Worm (Caenorhabditis elegans) whole organism, early embryonic: ENCODE measurements around the gene fbxl-1.

Source experiments
- B0310.2 ChIP-seq: sonication (generic microtip); optimal IDR thresholded peaks from 2 replicates; lab custom pipeline; 2016; ENCODE audit warnings: mild to moderate bottlenecking, missing genetic modification characterization, missing compliant biosample characterization
- aly-1 ChIP-seq: sonication (generic microtip); optimal IDR thresholded peaks from 2 replicates; lab custom pipeline; 2016; ENCODE audit warnings: missing genetic modification characterization, missing compliant biosample characterization
- ama-1 ChIP-seq: fragments of 150-350 bp; optimal IDR thresholded peaks from 2 replicates; lab custom pipeline; 2014
- ceh-13 ChIP-seq: fragments of 200-800 bp; sonication (Bioruptor generic); optimal IDR thresholded peaks from 2 replicates; lab custom pipeline; 2018; ENCODE audit warnings: mild to moderate bottlenecking, missing genetic modification characterization, missing compliant biosample characterization
- ets-7 ChIP-seq: sonication (generic microtip); optimal IDR thresholded peaks from 2 replicates; lab custom pipeline; 2016; ENCODE audit warnings: missing genotype, missing genetic modification characterization, missing compliant biosample characterization
- flt-1 ChIP-seq: fragments of 200-800 bp; sonication (Bioruptor generic); IDR thresholded peaks from 2 replicates; pipeline ENCODE4 v1.3.6; 2022; ENCODE audit warnings: missing genetic modification characterization, missing compliant biosample characterization
- hmbx-1 ChIP-seq: sonication (generic microtip); optimal IDR thresholded peaks from 2 replicates; lab custom pipeline; 2016; ENCODE audit warnings: mild to moderate bottlenecking, missing genetic modification characterization, missing compliant biosample characterization
- hmg-4 ChIP-seq: fragments of 200-800 bp; sonication (Bioruptor generic); optimal IDR thresholded peaks from 2 replicates; lab custom pipeline; 2018; ENCODE audit warnings: mild to moderate bottlenecking, missing genetic modification characterization, missing compliant biosample characterization
- hnd-1 ChIP-seq: sonication (generic microtip); optimal IDR thresholded peaks from 2 replicates; lab custom pipeline; 2016; ENCODE audit warnings: missing genetic modification characterization, missing compliant biosample characterization
- scrt-1 ChIP-seq: fragments of 200-800 bp; sonication (Bioruptor generic); IDR thresholded peaks from 2 replicates; pipeline ENCODE4 v1.3.6; 2022; ENCODE audit warnings: missing genetic modification characterization, missing compliant biosample characterization
- sea-1 ChIP-seq: fragments of 200-800 bp; sonication (Bioruptor generic); conservative IDR thresholded peaks from 2 replicates; pipeline ENCODE4 v1.3.6; 2022; ENCODE audit warnings: missing genetic modification characterization, missing compliant biosample characterization
- tbx-11 ChIP-seq: fragments of 200-800 bp; sonication (Bioruptor generic); IDR thresholded peaks from 2 replicates; pipeline ENCODE4 v1.3.6; 2022; ENCODE audit warnings: missing genetic modification characterization, missing compliant biosample characterization
- tbx-37 ChIP-seq: fragments of 200-800 bp; sonication (Bioruptor generic); conservative IDR thresholded peaks from 2 replicates; pipeline ENCODE4 v1.3.6; 2022; ENCODE audit warnings: missing genetic modification reagents, missing genetic modification characterization, missing compliant biosample characterization
- tra-4 ChIP-seq: sonication (generic microtip); optimal IDR thresholded peaks from 2 replicates; lab custom pipeline; 2017; ENCODE audit warnings: missing genetic modification characterization, missing compliant biosample characterization

DNA sequence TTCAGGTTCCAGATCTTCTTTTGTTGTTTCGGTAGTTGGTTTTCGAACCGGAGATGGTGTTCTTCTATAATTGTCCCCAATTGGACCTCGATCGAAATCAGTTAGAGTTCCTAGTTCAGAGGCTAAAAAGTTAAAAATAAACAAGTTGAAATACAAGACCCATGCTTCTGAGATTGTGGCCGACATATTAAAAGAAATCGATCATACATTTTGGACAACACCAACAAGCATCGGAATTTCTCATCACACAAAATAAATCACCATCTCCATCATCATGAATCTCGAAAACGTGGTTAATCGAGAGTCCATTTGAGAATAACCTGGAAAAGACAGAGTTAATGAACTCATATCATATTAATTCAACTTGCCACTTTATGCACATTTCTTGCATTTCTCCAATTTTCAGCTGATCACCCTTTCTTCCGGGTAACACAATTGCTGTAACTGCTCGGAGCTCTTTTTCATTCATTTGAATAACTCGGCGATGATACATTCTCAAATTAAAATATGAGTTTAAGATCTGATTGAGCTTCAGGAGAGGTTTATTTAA, 44.1 kb downstream of the fbxl-1 start, which contains the start of the genes mps-4 and F09G8.10:
- no peak for TF ChIP-seq ama-1 (lab: Kevin White, UChicago)
- no peak for TF ChIP-seq tra-4 (tag; lab: Kevin White, UChicago)
- no peak for TF ChIP-seq tbx-37 (GFP tag; lab: Robert Waterston, UW)
- TF ChIP-seq flt-1 (GFP tag; lab: Robert Waterston, UW): no peak
- TF ChIP-seq hnd-1 (tag; lab: Kevin White, UChicago): no peak
- TF ChIP-seq hmbx-1: no peak
- TF ChIP-seq sea-1: no peak
- TF ChIP-seq aly-1: no peak
- TF ChIP-seq hmg-4: no peak
- TF ChIP-seq scrt-1 (GFP tag; lab: Robert Waterston, UW): no peak
- no peak for TF ChIP-seq B0310.2 (tag; lab: Kevin White, UChicago)
- no peak for TF ChIP-seq ets-7 (tag; lab: Kevin White, UChicago)
- no peak for TF ChIP-seq tbx-11 (GFP tag; lab: Robert Waterston, UW)
- TF ChIP-seq ceh-13: no peak
